Fruit fly (Drosophila melanogaster) whole organism, embryonic: ENCODE results near the gene Mlc2.

ENCODE experiments used
- Abd-B ChIP-seq: fragments of 200-800 bp; sonication (Bioruptor generic); optimal IDR thresholded peaks from 2 replicates; lab custom pipeline; 2018; ENCODE audit warnings: missing biosample characterization, mild to moderate bottlenecking, missing genetic modification characterization, moderate library complexity
- B-H2 ChIP-seq: fragments of 200-800 bp; sonication (Bioruptor generic); optimal IDR thresholded peaks from 2 replicates; lab custom pipeline; 2018; ENCODE audit warnings: missing biosample characterization, mild to moderate bottlenecking, missing genetic modification characterization
- CG10274 ChIP-seq: fragments of 200-800 bp; sonication (Bioruptor generic); optimal IDR thresholded peaks from 3 replicates; lab custom pipeline; 2017; ENCODE audit warnings: missing biosample characterization, mild to moderate bottlenecking, missing genetic modification characterization
- CG10565 ChIP-seq: fragments of 200-800 bp; sonication (Bioruptor generic); optimal IDR thresholded peaks from 3 replicates; lab custom pipeline; 2016; ENCODE audit warnings: missing biosample characterization, mild to moderate bottlenecking, missing genetic modification characterization
- CG10959 ChIP-seq: fragments of 200-800 bp; sonication (Bioruptor generic); IDR thresholded peaks from 2 replicates; pipeline ENCODE4 v1.3.6; 2022; ENCODE audit warnings: missing biosample characterization, missing genetic modification characterization
- CG11247 ChIP-seq: fragments of 200-800 bp; sonication (Bioruptor generic); IDR thresholded peaks from 2 replicates; pipeline ENCODE4 v1.3.6; 2022; ENCODE audit warnings: missing biosample characterization, missing genetic modification characterization
- CG11695 ChIP-seq: fragments of 200-800 bp; sonication (Bioruptor generic); IDR thresholded peaks from 3 replicates; pipeline ENCODE4 v1.3.6; 2022; ENCODE audit warnings: missing biosample characterization, missing genetic modification characterization
- CG13287 ChIP-seq: fragments of 200-800 bp; sonication (Bioruptor generic); IDR thresholded peaks from 2 replicates; pipeline ENCODE4 v1.3.6; 2022; ENCODE audit warnings: missing biosample characterization, missing genetic modification characterization; ENCODE audit not compliant: partially characterized antibody
- CG14860 ChIP-seq: fragments of 200-800 bp; sonication (Bioruptor generic); IDR thresholded peaks from 3 replicates; pipeline ENCODE4 v1.3.6; 2022; ENCODE audit warnings: missing biosample characterization, missing genetic modification characterization; ENCODE audit not compliant: partially characterized antibody
- CG14965 ChIP-seq: fragments of 200-800 bp; sonication (Bioruptor generic); optimal IDR thresholded peaks from 2 replicates; lab custom pipeline; 2016; ENCODE audit warnings: missing biosample characterization, missing genetic modification characterization, borderline replicate concordance
- CG15073 ChIP-seq: fragments of 200-800 bp; sonication (Bioruptor generic); optimal IDR thresholded peaks from 2 replicates; lab custom pipeline; 2016; ENCODE audit warnings: missing biosample characterization, missing genetic modification characterization
- CG1647 ChIP-seq: fragments of 200-800 bp; sonication (Bioruptor generic); optimal IDR thresholded peaks from 3 replicates; lab custom pipeline; 2016; ENCODE audit warnings: missing biosample characterization, missing genetic modification characterization
- CG17186 ChIP-seq: fragments of 200-800 bp; sonication (Bioruptor generic); optimal IDR thresholded peaks from 3 replicates; lab custom pipeline; 2017; ENCODE audit warnings: missing biosample characterization, missing genetic modification reagents, missing genetic modification characterization
- CG18599 ChIP-seq: fragments of 200-800 bp; sonication (Bioruptor generic); optimal IDR thresholded peaks from 3 replicates; lab custom pipeline; 2017; ENCODE audit warnings: missing biosample characterization, missing genetic modification characterization, mild to moderate bottlenecking, moderate library complexity, missing genetic modification reagents
- CG2120 ChIP-seq: fragments of 200-800 bp; sonication (Bioruptor generic); optimal IDR thresholded peaks from 3 replicates; lab custom pipeline; 2016; ENCODE audit warnings: missing biosample characterization, missing genetic modification characterization
- CG30020 ChIP-seq: fragments of 200-800 bp; optimal IDR thresholded peaks from 2 replicates; lab custom pipeline; 2019; ENCODE audit warnings: missing biosample characterization, mild to moderate bottlenecking, missing genetic modification characterization, moderate library complexity
- CG33213 ChIP-seq: fragments of 200-800 bp; sonication (Bioruptor generic); optimal IDR thresholded peaks from 3 replicates; lab custom pipeline; 2016; ENCODE audit warnings: missing biosample characterization, missing genetic modification characterization
- CG3726 ChIP-seq: fragments of 200-800 bp; sonication (Bioruptor generic); IDR thresholded peaks from 3 replicates; pipeline ENCODE4, ENCODE4 v1.3.6; 2022; ENCODE audit warnings: missing biosample characterization, missing genetic modification characterization
- CG4328 ChIP-seq: fragments of 200-800 bp; sonication (Bioruptor generic); optimal IDR thresholded peaks from 3 replicates; lab custom pipeline; 2017; ENCODE audit warnings: missing biosample characterization, missing genetic modification reagents, missing genetic modification characterization
- CG4424 ChIP-seq: fragments of 200-800 bp; sonication (Bioruptor generic); optimal IDR thresholded peaks from 3 replicates; lab custom pipeline; 2016; ENCODE audit warnings: missing biosample characterization, missing genetic modification characterization
- CG4617 ChIP-seq: fragments of 200-800 bp; sonication (Bioruptor generic); optimal IDR thresholded peaks from 3 replicates; lab custom pipeline; 2016; ENCODE audit warnings: missing biosample characterization, missing genetic modification characterization, borderline replicate concordance
- CG8089 ChIP-seq: fragments of 200-800 bp; sonication (Bioruptor generic); optimal IDR thresholded peaks from 3 replicates; lab custom pipeline; 2016; ENCODE audit warnings: missing biosample characterization, missing genetic modification characterization
- CG8944 ChIP-seq: fragments of 200-800 bp; sonication (Bioruptor generic); optimal IDR thresholded peaks from 3 replicates; lab custom pipeline; 2016; ENCODE audit warnings: missing biosample characterization, missing genetic modification characterization
- Camta ChIP-seq: fragments of 200-800 bp; sonication (Bioruptor generic); optimal IDR thresholded peaks from 2 replicates; lab custom pipeline; 2016; ENCODE audit warnings: missing biosample characterization, missing genetic modification characterization
- Elba2 ChIP-seq: fragments of 200-800 bp; sonication (Bioruptor generic); optimal IDR thresholded peaks from 3 replicates; lab custom pipeline; 2016; ENCODE audit warnings: missing biosample characterization, missing genetic modification characterization
- Hand ChIP-seq: fragments of 200-800 bp; sonication (Bioruptor generic); optimal IDR thresholded peaks from 2 replicates; lab custom pipeline; 2017; ENCODE audit warnings: mild to moderate bottlenecking, missing biosample characterization, missing genetic modification reagents, missing genetic modification characterization
- MBD-R2 ChIP-seq: fragments of 200-800 bp; sonication (Bioruptor generic); IDR thresholded peaks from 2 replicates; pipeline ENCODE4 v1.3.6; 2022; ENCODE audit warnings: missing biosample characterization, missing genetic modification characterization
- Nf-YC ChIP-seq: fragments of 200-800 bp; optimal IDR thresholded peaks from 3 replicates; lab custom pipeline; 2019; ENCODE audit warnings: missing biosample characterization, mild to moderate bottlenecking, missing genetic modification characterization, moderate library complexity
- Oaz ChIP-seq: fragments of 200-800 bp; sonication (Bioruptor generic); IDR thresholded peaks from 2 replicates; pipeline ENCODE4 v1.3.6; 2022; ENCODE audit warnings: missing biosample characterization, missing genetic modification characterization
- Vsx1 ChIP-seq: fragments of 200-800 bp; sonication (Bioruptor generic); optimal IDR thresholded peaks from 2 replicates; lab custom pipeline; 2017; ENCODE audit warnings: missing biosample characterization, mild to moderate bottlenecking, missing genetic modification characterization, missing genetic modification reagents
- bcd ChIP-seq: fragments of 200-800 bp; sonication (Bioruptor generic); optimal IDR thresholded peaks from 2 replicates; lab custom pipeline; 2017; ENCODE audit warnings: missing biosample characterization, mild to moderate bottlenecking, missing genetic modification characterization
- bigmax ChIP-seq: fragments of 200-800 bp; sonication (Bioruptor generic); optimal IDR thresholded peaks from 2 replicates; lab custom pipeline; 2018; ENCODE audit warnings: missing biosample characterization, mild to moderate bottlenecking, missing genetic modification characterization
- bowl ChIP-seq: fragments of 200-800 bp; sonication (Bioruptor generic); IDR thresholded peaks from 2 replicates; pipeline ENCODE4 v1.3.6; 2022; ENCODE audit warnings: missing biosample characterization, missing genetic modification characterization
- chinmo ChIP-seq: fragments of 200-800 bp; sonication (Bioruptor generic); IDR thresholded peaks from 4 replicates; pipeline ENCODE4 v1.3.6; 2022; ENCODE audit warnings: missing biosample characterization, missing genetic modification characterization; ENCODE audit not compliant: partially characterized antibody
- corto ChIP-seq: fragments of 200-800 bp; sonication (Bioruptor generic); optimal IDR thresholded peaks from 2 replicates; lab custom pipeline; 2016; ENCODE audit warnings: missing biosample characterization, mild to moderate bottlenecking, missing genetic modification characterization, moderate library complexity
- dan ChIP-seq: fragments of 200-800 bp; sonication (Bioruptor generic); IDR thresholded peaks from 2 replicates; pipeline ENCODE4 v1.3.6; 2022; ENCODE audit warnings: missing biosample characterization, missing genetic modification characterization
- dmrt99B ChIP-seq: fragments of 200-800 bp; sonication (Bioruptor generic); optimal IDR thresholded peaks from 2 replicates; lab custom pipeline; 2018; ENCODE audit warnings: missing biosample characterization, mild to moderate bottlenecking, missing genetic modification characterization, moderate library complexity
- ems ChIP-seq: fragments of 200-800 bp; sonication (Bioruptor generic); optimal IDR thresholded peaks from 3 replicates; lab custom pipeline; 2016; ENCODE audit warnings: missing biosample characterization, missing genetic modification characterization
- eve ChIP-seq, 2 experiments: fragments of >200 bp; optimal IDR thresholded peaks; 2 replicates each; lab custom pipeline; 2017; ENCODE audit warnings: missing biosample characterization in 2 of 2, missing genetic modification characterization in 2 of 2
- fd3F ChIP-seq: fragments of 200-800 bp; sonication (Bioruptor generic); optimal IDR thresholded peaks from 2 replicates; lab custom pipeline; 2018; ENCODE audit warnings: missing biosample characterization, mild to moderate bottlenecking, missing genetic modification characterization, moderate library complexity
- fru ChIP-seq: fragments of >200 bp; optimal IDR thresholded peaks from 2 replicates; lab custom pipeline; 2017
- gt ChIP-seq: fragments of 200-800 bp; sonication (Bioruptor generic); IDR thresholded peaks from 2 replicates; pipeline ENCODE4 v1.3.6; 2022; ENCODE audit warnings: missing biosample characterization, missing genetic modification characterization
- lola ChIP-seq, 3 experiments: fragments of >200 bp in 2 of 3; fragments of 200-800 bp in 1 of 3; sonication (Bioruptor generic) in 1 of 3; optimal IDR thresholded peaks; 2 replicates each; lab custom pipeline; 2017 to 2019; ENCODE audit warnings: missing biosample characterization in 3 of 3, missing genetic modification characterization in 3 of 3, mild to moderate bottlenecking in 1 of 3, moderate library complexity in 1 of 3
- lov ChIP-seq, 2 experiments: fragments of 200-800 bp in 1 of 2; fragments of >200 bp in 1 of 2; sonication (Bioruptor generic) in 1 of 2; IDR thresholded peaks in 1 of 2; optimal IDR thresholded peaks in 1 of 2; 2 replicates in 1 of 2; 3 replicates in 1 of 2; pipeline versions ENCODE4 v1.3.6 to Lab custom; 2017 to 2022; ENCODE audit warnings: missing biosample characterization in 1 of 2, missing genetic modification characterization in 1 of 2
- mirr ChIP-seq: fragments of 200-800 bp; sonication (Bioruptor generic); optimal IDR thresholded peaks from 3 replicates; lab custom pipeline; 2018; ENCODE audit warnings: missing biosample characterization, mild to moderate bottlenecking, missing genetic modification characterization
- nom ChIP-seq: fragments of 200-800 bp; sonication (Bioruptor generic); optimal IDR thresholded peaks from 2 replicates; lab custom pipeline; 2017; ENCODE audit warnings: missing biosample characterization, missing genetic modification characterization, mild to moderate bottlenecking, moderate library complexity, missing genetic modification reagents
- sqz ChIP-seq: fragments of 200-800 bp; sonication (Bioruptor generic); optimal IDR thresholded peaks from 3 replicates; lab custom pipeline; 2018; ENCODE audit warnings: missing biosample characterization, mild to moderate bottlenecking, missing genetic modification characterization
- vvl ChIP-seq: fragments of 200-800 bp; sonication (Bioruptor generic); IDR thresholded peaks from 2 replicates; pipeline ENCODE4 v1.3.6; 2022; ENCODE audit warnings: missing biosample characterization, missing genetic modification characterization

Mlc2 gene

dm6 chr3R:30208766-30209484 lies 34.6 kb upstream of the Mlc2 start, which contains the start of gene RpS7:
Gene RpS7, minus strand, starts transcription at chr3R:30209020.
- peak; percentile 79 for TF ChIP-seq CG11695 (GFP tag; lab: Robert Waterston, UW)
- TF ChIP-seq B-H2 (GFP tag; lab: Kevin White, UChicago) = peak; percentile 76
- TF ChIP-seq CG4424 (GFP tag; lab: Kevin White, UChicago) = peak; percentile 78
- peak; percentile 54 for TF ChIP-seq Oaz (GFP tag; lab: Robert Waterston, UW)
- peak; percentile 82 for TF ChIP-seq CG11247 (GFP tag; lab: Robert Waterston, UW)
- peak; percentile 51 for TF ChIP-seq fd3F (GFP tag; lab: Kevin White, UChicago)
- TF ChIP-seq CG8944 = peak; percentile 18
- TF ChIP-seq fru (lab: Kevin White, UChicago) = no peak
- no peak for TF ChIP-seq CG15073 (GFP tag; lab: Kevin White, UChicago)
- TF ChIP-seq CG3726 (GFP tag; lab: Robert Waterston, UW) = peak; percentile 76
- TF ChIP-seq eve (GFP tag; optimal IDR thresholded peaks at IDR 0.05; lab: Kevin White, UChicago) = peak in 1 of 2 experiments; percentile 71
- TF ChIP-seq CG33213 = peak; percentile 64
- TF ChIP-seq CG13287 (GFP tag; lab: Robert Waterston, UW) = peak; percentile 97
- TF ChIP-seq CG1647 = peak; percentile 30
- TF ChIP-seq CG8089 = peak; percentile 27
- TF ChIP-seq bigmax (GFP tag; lab: Kevin White, UChicago) = peak; percentile 38
- TF ChIP-seq bcd (GFP tag; lab: Kevin White, UChicago) = peak; percentile 87
- TF ChIP-seq CG18599 (GFP tag; lab: Kevin White, UChicago) = peak; percentile 49
- no peak for TF ChIP-seq CG14965 (GFP tag; lab: Kevin White, UChicago)
- TF ChIP-seq Nf-YC (tag; lab: Kevin White, UChicago) = peak; percentile 78
- no peak for TF ChIP-seq CG10565 (GFP tag; lab: Kevin White, UChicago)
- peak; percentile 98 for TF ChIP-seq CG14860 (GFP tag; lab: Robert Waterston, UW)
- peak; percentile 67 for TF ChIP-seq CG17186 (GFP tag; lab: Kevin White, UChicago)
- peak; percentile 69 for TF ChIP-seq Hand (GFP tag; lab: Kevin White, UChicago)
- TF ChIP-seq Vsx1 (GFP tag; lab: Kevin White, UChicago) = peak; percentile 74
- no peak for TF ChIP-seq Abd-B (GFP tag; lab: Kevin White, UChicago)
- no peak for TF ChIP-seq Elba2
- TF ChIP-seq vvl (GFP tag; lab: Robert Waterston, UW) = peak; percentile 80
- TF ChIP-seq CG10959 (GFP tag; lab: Robert Waterston, UW) = peak; percentile 59
- peak; percentile 76 for TF ChIP-seq CG4328 (GFP tag; lab: Kevin White, UChicago)
- TF ChIP-seq lov (optimal IDR thresholded peaks at IDR 0.05; lab: Kevin White, UChicago) = no peak
- peak; percentile 89 for TF ChIP-seq lov (GFP tag; IDR thresholded peaks at IDR 0.05; lab: Robert Waterston, UW)
- peak; percentile 54 for TF ChIP-seq CG2120 (GFP tag; lab: Kevin White, UChicago)
- peak; percentile 29 for TF ChIP-seq Camta
- peak; percentile 47 for TF ChIP-seq CG30020 (tag; lab: Kevin White, UChicago)
- TF ChIP-seq chinmo (GFP tag; lab: Robert Waterston, UW) = peak; percentile 93; the same call in 2 of the 4 replicates
- no peak for TF ChIP-seq corto (GFP tag; lab: Kevin White, UChicago)
- TF ChIP-seq dmrt99B (tag; lab: Kevin White, UChicago) = peak; percentile 74
- TF ChIP-seq lola (GFP tag; optimal IDR thresholded peaks at IDR 0.05; lab: Kevin White, UChicago) = peak in 1 of 3 experiments; percentile 30
- no peak for TF ChIP-seq ems
- TF ChIP-seq nom (GFP tag; lab: Kevin White, UChicago) = peak; percentile 90
- TF ChIP-seq CG4617 (GFP tag; lab: Kevin White, UChicago) = peak; percentile 2
- TF ChIP-seq MBD-R2 = peak; percentile 25; the same call in 1 of the 2 replicates
- peak; percentile 65 for TF ChIP-seq bowl (GFP tag; lab: Robert Waterston, UW)
- TF ChIP-seq gt (GFP tag; lab: Robert Waterston, UW) = peak; percentile 17; the same call in 1 of the 2 replicates
- TF ChIP-seq sqz = peak; percentile 71
- no peak for TF ChIP-seq dan (GFP tag; lab: Robert Waterston, UW)
- peak; percentile 89 for TF ChIP-seq mirr (GFP tag; lab: Kevin White, UChicago)
- TF ChIP-seq CG10274 (GFP tag; lab: Kevin White, UChicago) = peak; percentile 58
